Fruit fly (Drosophila melanogaster): ENCODE measurements around the gene CG13807.

CG13807 gene

DNA sequence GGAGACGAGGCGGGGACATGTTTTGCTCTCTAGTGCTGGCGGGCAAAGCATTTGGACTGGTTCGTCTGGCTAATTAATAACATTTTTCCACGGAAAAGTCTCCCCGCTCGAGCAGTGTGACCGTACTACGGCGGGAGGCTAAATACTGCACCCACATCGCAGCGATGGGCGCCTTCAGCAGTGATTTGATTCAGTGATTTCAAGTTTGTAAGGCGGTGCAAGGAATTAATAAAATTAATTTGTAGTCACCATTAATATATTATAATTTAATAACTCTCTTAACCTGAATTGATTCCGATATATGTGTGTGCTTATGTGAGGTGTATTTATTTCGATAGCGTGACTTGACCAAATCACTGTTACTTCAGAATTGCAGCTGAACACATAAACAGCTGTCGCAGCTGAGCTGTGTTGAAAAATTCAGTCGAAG is at the start of gene CG13807, which contains the start of gene oxt:
Gene CG13807 (plus strand): TSS at position 405 of the 430 bp plus-strand sequence.
Gene oxt (minus strand): TSS at position 150 of the 430 bp plus-strand sequence.
- TF ChIP-seq CG15710 (tag; optimal IDR thresholded peaks at IDR 0.05), result peak; percentile 87
- TF ChIP-seq CG14655 (GFP tag; optimal IDR thresholded peaks at IDR 0.05), result no peak
- peak; percentile 80 for TF ChIP-seq CG8301 (tag; optimal IDR thresholded peaks at IDR 0.05)
- peak; percentile 79 for TF ChIP-seq Snoo (tag; optimal IDR thresholded peaks at IDR 0.05)
- TF ChIP-seq Ets98B (GFP tag; IDR thresholded peaks at IDR 0.05), result peak; percentile 90
- peak; percentile 94 for TF ChIP-seq CG4496 (GFP tag; IDR thresholded peaks at IDR 0.05)
- no peak for TF ChIP-seq Pif1A (GFP tag; optimal IDR thresholded peaks at IDR 0.05)
- TF ChIP-seq CG13204 (GFP tag; optimal IDR thresholded peaks at IDR 0.05), result no peak
- TF ChIP-seq CG10348 (GFP tag; IDR thresholded peaks at IDR 0.05), result peak; percentile 28; the same call in 1 of the 2 replicates
- peak; percentile 81 for TF ChIP-seq CG9948 (tag; optimal IDR thresholded peaks at IDR 0.05)
- TF ChIP-seq D1 (tag; optimal IDR thresholded peaks at IDR 0.05), result no peak
- peak; percentile 16 for TF ChIP-seq EcR (GFP tag; optimal IDR thresholded peaks at IDR 0.05)
- TF ChIP-seq CG8159 (tag; optimal IDR thresholded peaks at IDR 0.05), result peak; percentile 81
- TF ChIP-seq gl (tag; optimal IDR thresholded peaks at IDR 0.05), result peak; percentile 60
- peak; percentile 83 for TF ChIP-seq Pif1B (GFP tag; optimal IDR thresholded peaks at IDR 0.05)
- TF ChIP-seq CG17806 (tag; optimal IDR thresholded peaks at IDR 0.05), result peak; percentile 79
- TF ChIP-seq CG32121 (GFP tag; IDR thresholded peaks at IDR 0.05), result peak; percentile 87
- TF ChIP-seq fd96Ca (GFP tag; IDR thresholded peaks at IDR 0.05), result peak; percentile 92
- TF ChIP-seq rn (GFP tag; IDR thresholded peaks at IDR 0.05), result peak; percentile 74
- TF ChIP-seq CG34367 (tag; optimal IDR thresholded peaks at IDR 0.05), result peak; percentile 76
- peak; percentile 75 for TF ChIP-seq CG12605 (GFP tag; IDR thresholded peaks at IDR 0.05)

dm6 chr3L:2228367-2229171 is 34.1 kb upstream of the CG13807 start:
- TF ChIP-seq CG10348 (GFP tag; IDR thresholded peaks at IDR 0.05) (no peak), Pif1A (GFP tag; optimal IDR thresholded peaks at IDR 0.05) (no peak), CG9948 (tag; optimal IDR thresholded peaks at IDR 0.05) (no peak)

DNA sequence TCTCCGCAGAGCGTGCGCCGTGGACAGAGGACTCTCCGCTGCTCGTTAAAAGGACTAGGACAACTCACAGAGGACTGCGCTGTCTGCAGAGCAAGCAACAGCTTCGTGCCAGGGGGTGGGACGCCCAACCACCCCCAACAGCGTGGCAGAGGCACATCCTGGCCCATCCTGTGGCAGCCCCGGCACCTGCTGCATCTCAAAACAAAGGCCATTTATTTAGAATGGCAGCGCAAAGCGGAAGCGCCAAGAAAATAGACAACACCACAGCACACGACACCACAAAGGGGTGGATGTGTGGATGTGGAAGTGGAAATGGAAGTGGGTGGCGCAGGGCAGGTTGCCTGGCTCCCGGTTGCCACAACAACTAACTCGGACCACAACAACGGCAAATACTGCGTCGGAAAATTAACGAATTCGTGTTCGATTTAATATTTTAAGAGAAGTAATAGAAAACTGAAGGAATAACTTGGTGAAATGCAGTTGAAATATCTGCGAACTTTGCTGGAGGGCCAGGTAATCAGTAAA is 33.5 kb upstream of the CG13807 start, which contains the start of gene Oseg2:
Gene Oseg2 (plus strand): TSS at position 475 of the 525 bp plus-strand sequence.
- TF ChIP-seq CG12605 (GFP tag; IDR thresholded peaks at IDR 0.05) (peak; percentile 85), CG13204 (GFP tag; optimal IDR thresholded peaks at IDR 0.05) (no peak)

- TF ChIP-seq CG17806 (tag; optimal IDR thresholded peaks at IDR 0.05) (no peak), CG15710 (tag; optimal IDR thresholded peaks at IDR 0.05) (no peak), Pif1B (GFP tag; optimal IDR thresholded peaks at IDR 0.05) (no peak), D1 (tag; optimal IDR thresholded peaks at IDR 0.05) (no peak), CG13204 (GFP tag; optimal IDR thresholded peaks at IDR 0.05) (no peak), CG12605 (GFP tag; IDR thresholded peaks at IDR 0.05) (no peak), CG10348 (GFP tag; IDR thresholded peaks at IDR 0.05) (no peak), CG32121 (GFP tag; IDR thresholded peaks at IDR 0.05) (no peak), Snoo (tag; optimal IDR thresholded peaks at IDR 0.05) (no peak), CG34367 (tag; optimal IDR thresholded peaks at IDR 0.05) (no peak), CG14655 (GFP tag; optimal IDR thresholded peaks at IDR 0.05) (no peak), fd96Ca (GFP tag; IDR thresholded peaks at IDR 0.05) (no peak), Ets98B (GFP tag; IDR thresholded peaks at IDR 0.05) (no peak), CG8159 (tag; optimal IDR thresholded peaks at IDR 0.05) (no peak), Pif1A (GFP tag; optimal IDR thresholded peaks at IDR 0.05) (no peak), CG8301 (tag; optimal IDR thresholded peaks at IDR 0.05) (no peak), CG4496 (GFP tag; IDR thresholded peaks at IDR 0.05) (no peak), rn (GFP tag; IDR thresholded peaks at IDR 0.05) (no peak), EcR (GFP tag; optimal IDR thresholded peaks at IDR 0.05) (no peak), gl (tag; optimal IDR thresholded peaks at IDR 0.05) (no peak)
Measured at dm6 chr3L:2237034-2237433, 25.7 kb upstream of the CG13807 start, which contains the start of gene CG9018. TSS of gene CG9018 (minus strand) at chr3L:2237076.

dm6 chr3L:2237543-2238233 is 25.0 kb upstream of the CG13807 start, which contains the start of gene ACXD:
TSS of gene ACXD (plus strand) at chr3L:2237608.
- no peak for TF ChIP-seq fd96Ca (GFP tag; IDR thresholded peaks at IDR 0.05)
- TF ChIP-seq Pif1A (GFP tag; optimal IDR thresholded peaks at IDR 0.05), result no peak
- TF ChIP-seq CG8301 (tag; optimal IDR thresholded peaks at IDR 0.05), result no peak
- TF ChIP-seq CG17806 (tag; optimal IDR thresholded peaks at IDR 0.05), result no peak
- no peak for TF ChIP-seq CG34367 (tag; optimal IDR thresholded peaks at IDR 0.05)
- no peak for TF ChIP-seq gl (tag; optimal IDR thresholded peaks at IDR 0.05)
- TF ChIP-seq rn (GFP tag; IDR thresholded peaks at IDR 0.05), result no peak
- no peak for TF ChIP-seq Pif1B (GFP tag; optimal IDR thresholded peaks at IDR 0.05)
- no peak for TF ChIP-seq CG32121 (GFP tag; IDR thresholded peaks at IDR 0.05)
- TF ChIP-seq CG10348 (GFP tag; IDR thresholded peaks at IDR 0.05), result no peak
- no peak for TF ChIP-seq CG8159 (tag; optimal IDR thresholded peaks at IDR 0.05)
- TF ChIP-seq CG12605 (GFP tag; IDR thresholded peaks at IDR 0.05), result no peak
- no peak for TF ChIP-seq Snoo (tag; optimal IDR thresholded peaks at IDR 0.05)
- no peak for TF ChIP-seq CG14655 (GFP tag; optimal IDR thresholded peaks at IDR 0.05)
- TF ChIP-seq CG9948 (tag; optimal IDR thresholded peaks at IDR 0.05), result no peak
- TF ChIP-seq Ets98B (GFP tag; IDR thresholded peaks at IDR 0.05), result no peak
- TF ChIP-seq CG13204 (GFP tag; optimal IDR thresholded peaks at IDR 0.05), result no peak
- TF ChIP-seq D1 (tag; optimal IDR thresholded peaks at IDR 0.05), result no peak
- no peak for TF ChIP-seq EcR (GFP tag; optimal IDR thresholded peaks at IDR 0.05)
- TF ChIP-seq CG15710 (tag; optimal IDR thresholded peaks at IDR 0.05), result no peak

Data from whole organism, pupa.